Fruit fly (Drosophila melanogaster) whole organism, embryonic: Measurements from ENCODE around the gene spn-B.

ENCODE experiments used
- CG10543 ChIP-seq: fragments of 200-800 bp; sonication (Bioruptor generic); optimal IDR thresholded peaks from 3 replicates; lab custom pipeline; 2017; ENCODE audit warnings: missing biosample characterization, mild to moderate bottlenecking, missing genetic modification characterization, moderate library complexity
- CG11093 ChIP-seq: fragments of 200-800 bp; sonication (Bioruptor generic); IDR thresholded peaks from 3 replicates; pipeline ENCODE4 v1.3.6; 2022; ENCODE audit warnings: missing biosample characterization, missing genetic modification characterization
- CG12659 ChIP-seq: fragments of 200-800 bp; sonication (Bioruptor generic); optimal IDR thresholded peaks from 3 replicates; lab custom pipeline; 2017; ENCODE audit warnings: mild to moderate bottlenecking, missing biosample characterization, missing genetic modification reagents, missing genetic modification characterization
- CG12942 ChIP-seq: fragments of 200-800 bp; sonication (Bioruptor generic); optimal IDR thresholded peaks from 3 replicates; lab custom pipeline; 2016; ENCODE audit warnings: missing biosample characterization, missing genetic modification characterization
- CG15011 ChIP-seq: fragments of 200-800 bp; sonication (Bioruptor generic); optimal IDR thresholded peaks from 3 replicates; lab custom pipeline; 2018; ENCODE audit warnings: missing biosample characterization, mild to moderate bottlenecking, missing genetic modification characterization
- CG17359 ChIP-seq: fragments of 200-800 bp; sonication (Bioruptor generic); optimal IDR thresholded peaks from 3 replicates; lab custom pipeline; 2018; ENCODE audit warnings: missing biosample characterization, mild to moderate bottlenecking, missing genetic modification characterization, moderate library complexity
- CG17385 ChIP-seq: fragments of 200-800 bp; sonication (Bioruptor generic); optimal IDR thresholded peaks from 3 replicates; lab custom pipeline; 2018; ENCODE audit warnings: missing biosample characterization, mild to moderate bottlenecking, missing genetic modification characterization
- CG2120 ChIP-seq: fragments of 200-800 bp; sonication (Bioruptor generic); optimal IDR thresholded peaks from 3 replicates; lab custom pipeline; 2016; ENCODE audit warnings: missing biosample characterization, missing genetic modification characterization
- CG2202 ChIP-seq: fragments of 200-800 bp; sonication (Bioruptor generic); optimal IDR thresholded peaks from 2 replicates; lab custom pipeline; 2018; ENCODE audit warnings: missing biosample characterization, mild to moderate bottlenecking, missing genetic modification characterization
- CG32772 ChIP-seq: fragments of 200-800 bp; sonication (Bioruptor generic); IDR thresholded peaks from 2 replicates; pipeline ENCODE4 v1.3.6; 2022; ENCODE audit warnings: missing biosample characterization, missing genetic modification characterization
- CG3281 ChIP-seq: fragments of 200-800 bp; sonication (Bioruptor generic); optimal IDR thresholded peaks from 3 replicates; lab custom pipeline; 2017; ENCODE audit warnings: missing biosample characterization, mild to moderate bottlenecking, missing genetic modification characterization
- CG3847 ChIP-seq: fragments of 200-800 bp; sonication (Bioruptor generic); IDR thresholded peaks from 2 replicates; pipeline ENCODE4 v1.3.6; 2022; ENCODE audit warnings: missing biosample characterization, missing genetic modification characterization
- CG5180 ChIP-seq: fragments of 200-800 bp; sonication (Bioruptor generic); optimal IDR thresholded peaks from 3 replicates; lab custom pipeline; 2017; ENCODE audit warnings: missing biosample characterization, missing genetic modification characterization, mild to moderate bottlenecking, moderate library complexity, missing genetic modification reagents
- CG6683 ChIP-seq: fragments of 200-800 bp; sonication (Bioruptor generic); optimal IDR thresholded peaks from 2 replicates; lab custom pipeline; 2017; ENCODE audit warnings: missing biosample characterization, mild to moderate bottlenecking, missing genetic modification characterization, missing genetic modification reagents
- CG7556 ChIP-seq: fragments of 200-800 bp; sonication (Bioruptor generic); optimal IDR thresholded peaks from 2 replicates; lab custom pipeline; 2017; ENCODE audit warnings: missing biosample characterization, mild to moderate bottlenecking, missing genetic modification characterization
- CG7963 ChIP-seq: fragments of 200-800 bp; sonication (Bioruptor generic); IDR thresholded peaks from 3 replicates; pipeline ENCODE4 v1.3.6; 2022; ENCODE audit warnings: missing biosample characterization, missing genetic modification characterization; ENCODE audit not compliant: partially characterized antibody
- CG8089 ChIP-seq: fragments of 200-800 bp; sonication (Bioruptor generic); optimal IDR thresholded peaks from 3 replicates; lab custom pipeline; 2016; ENCODE audit warnings: missing biosample characterization, missing genetic modification characterization
- CG8359 ChIP-seq: fragments of 200-800 bp; sonication (Bioruptor generic); optimal IDR thresholded peaks from 2 replicates; lab custom pipeline; 2017; ENCODE audit warnings: missing biosample characterization, mild to moderate bottlenecking, missing genetic modification characterization, borderline replicate concordance
- CG9215 ChIP-seq: fragments of 200-800 bp; sonication (Bioruptor generic); IDR thresholded peaks from 2 replicates; pipeline ENCODE4 v1.3.6; 2022; ENCODE audit warnings: missing biosample characterization, missing genetic modification characterization
- Camta ChIP-seq: fragments of 200-800 bp; sonication (Bioruptor generic); optimal IDR thresholded peaks from 2 replicates; lab custom pipeline; 2016; ENCODE audit warnings: missing biosample characterization, missing genetic modification characterization
- Chrac-16 ChIP-seq: fragments of 200-800 bp; sonication (Bioruptor generic); optimal IDR thresholded peaks from 3 replicates; lab custom pipeline; 2016; ENCODE audit warnings: missing biosample characterization, missing genetic modification characterization
- CoRest ChIP-seq: fragments of 200-800 bp; sonication (Bioruptor generic); optimal IDR thresholded peaks from 3 replicates; lab custom pipeline; 2018; ENCODE audit warnings: missing biosample characterization, mild to moderate bottlenecking, missing genetic modification characterization, moderate library complexity
- ERR ChIP-seq: fragments of 200-800 bp; sonication (Bioruptor generic); optimal IDR thresholded peaks from 2 replicates; lab custom pipeline; 2016; ENCODE audit warnings: missing biosample characterization, missing genetic modification characterization
- Hand ChIP-seq: fragments of 200-800 bp; sonication (Bioruptor generic); optimal IDR thresholded peaks from 2 replicates; lab custom pipeline; 2017; ENCODE audit warnings: mild to moderate bottlenecking, missing biosample characterization, missing genetic modification reagents, missing genetic modification characterization
- HmgD ChIP-seq: fragments of 200-800 bp; sonication (Bioruptor generic); optimal IDR thresholded peaks from 3 replicates; lab custom pipeline; 2016; ENCODE audit warnings: missing biosample characterization, missing genetic modification characterization
- Lhr ChIP-seq: fragments of 200-800 bp; sonication (Bioruptor generic); optimal IDR thresholded peaks from 3 replicates; lab custom pipeline; 2017; ENCODE audit warnings: mild to moderate bottlenecking, missing biosample characterization, missing genetic modification reagents, missing genetic modification characterization
- Lim3 ChIP-seq: fragments of 200-800 bp; sonication (Bioruptor generic); IDR thresholded peaks from 2 replicates; pipeline ENCODE4 v1.3.6; 2022; ENCODE audit warnings: missing biosample characterization, missing genetic modification characterization
- Max ChIP-seq: fragments of 200-800 bp; sonication (Bioruptor generic); optimal IDR thresholded peaks from 2 replicates; lab custom pipeline; 2016; ENCODE audit warnings: missing biosample characterization, mild to moderate bottlenecking, missing genetic modification characterization
- NC2α ChIP-seq: fragments of 200-800 bp; sonication (Bioruptor generic); optimal IDR thresholded peaks from 2 replicates; lab custom pipeline; 2016; ENCODE audit warnings: missing biosample characterization, missing genetic modification characterization
- Nf-YC ChIP-seq: fragments of 200-800 bp; optimal IDR thresholded peaks from 3 replicates; lab custom pipeline; 2019; ENCODE audit warnings: missing biosample characterization, mild to moderate bottlenecking, missing genetic modification characterization, moderate library complexity
- Oli ChIP-seq: fragments of 200-800 bp; sonication (Bioruptor generic); optimal IDR thresholded peaks from 2 replicates; lab custom pipeline; 2018; ENCODE audit warnings: missing biosample characterization, mild to moderate bottlenecking, missing genetic modification characterization, moderate library complexity
- PHDP ChIP-seq: fragments of 200-800 bp; sonication (Bioruptor generic); optimal IDR thresholded peaks from 3 replicates; lab custom pipeline; 2018; ENCODE audit warnings: missing biosample characterization, mild to moderate bottlenecking, missing genetic modification characterization, moderate library complexity
- Poxn ChIP-seq: fragments of 200-800 bp; sonication (Bioruptor generic); IDR thresholded peaks from 2 replicates; pipeline ENCODE4 v1.3.6; 2022; ENCODE audit warnings: missing biosample characterization, missing genetic modification characterization
- Ptx1 ChIP-seq: fragments of 200-800 bp; sonication (Bioruptor generic); IDR thresholded peaks from 2 replicates; pipeline ENCODE4 v1.3.6; 2022; ENCODE audit warnings: missing biosample characterization, missing genetic modification characterization
- br ChIP-seq: fragments of >200 bp; optimal IDR thresholded peaks from 2 replicates; lab custom pipeline; 2017
- corto ChIP-seq: fragments of 200-800 bp; sonication (Bioruptor generic); optimal IDR thresholded peaks from 2 replicates; lab custom pipeline; 2016; ENCODE audit warnings: missing biosample characterization, mild to moderate bottlenecking, missing genetic modification characterization, moderate library complexity
- dimm ChIP-seq: fragments of 200-800 bp; sonication (Bioruptor generic); IDR thresholded peaks from 2 replicates; pipeline ENCODE4 v1.3.6; 2022; ENCODE audit warnings: missing biosample characterization, missing genetic modification characterization
- en ChIP-seq: fragments of 200-800 bp; sonication (Bioruptor generic); optimal IDR thresholded peaks from 2 replicates; lab custom pipeline; 2016; ENCODE audit warnings: missing biosample characterization, missing genetic modification characterization
- gcm2 ChIP-seq: fragments of 200-800 bp; sonication (Bioruptor generic); optimal IDR thresholded peaks from 2 replicates; lab custom pipeline; 2016; ENCODE audit warnings: missing biosample characterization, missing genetic modification characterization
- gem ChIP-seq: fragments of 200-800 bp; sonication (Bioruptor generic); optimal IDR thresholded peaks from 2 replicates; lab custom pipeline; 2019; ENCODE audit warnings: missing biosample characterization, mild to moderate bottlenecking, missing genetic modification characterization, moderate library complexity
- grau ChIP-seq: fragments of 200-800 bp; optimal IDR thresholded peaks from 3 replicates; lab custom pipeline; 2019; ENCODE audit warnings: missing biosample characterization, mild to moderate bottlenecking, missing genetic modification characterization, moderate library complexity
- grn ChIP-seq: fragments of 200-800 bp; sonication (Bioruptor generic); optimal IDR thresholded peaks from 3 replicates; lab custom pipeline; 2017; ENCODE audit warnings: missing biosample characterization, missing genetic modification characterization
- jing ChIP-seq: fragments of 200-800 bp; sonication (Bioruptor generic); optimal IDR thresholded peaks from 2 replicates; lab custom pipeline; 2018; ENCODE audit warnings: missing biosample characterization, mild to moderate bottlenecking, missing genetic modification characterization
- nom ChIP-seq: fragments of 200-800 bp; sonication (Bioruptor generic); optimal IDR thresholded peaks from 2 replicates; lab custom pipeline; 2017; ENCODE audit warnings: missing biosample characterization, missing genetic modification characterization, mild to moderate bottlenecking, moderate library complexity, missing genetic modification reagents
- pfk ChIP-seq: fragments of 200-800 bp; sonication (Bioruptor generic); optimal IDR thresholded peaks from 2 replicates; lab custom pipeline; 2018; ENCODE audit warnings: missing biosample characterization, mild to moderate bottlenecking, missing genetic modification characterization, moderate library complexity
- pho ChIP-seq: fragments of 200-800 bp; sonication (Bioruptor generic); optimal IDR thresholded peaks from 2 replicates; lab custom pipeline; 2016; ENCODE audit warnings: missing biosample characterization, missing genetic modification characterization
- phol ChIP-seq: fragments of 200-800 bp; sonication (Bioruptor generic); optimal IDR thresholded peaks from 3 replicates; lab custom pipeline; 2018; ENCODE audit warnings: missing biosample characterization, mild to moderate bottlenecking, missing genetic modification characterization, moderate library complexity
- sc ChIP-seq, 3 experiments: fragments of >200 bp in 2 of 3; fragments of 200-800 bp in 1 of 3; sonication (Bioruptor generic) in 1 of 3; optimal IDR thresholded peaks; 2 replicates in 2 of 3; 3 replicates in 1 of 3; lab custom pipeline; 2017; ENCODE audit warnings: mild to moderate bottlenecking in 1 of 3, missing biosample characterization in 1 of 3, missing genetic modification characterization in 1 of 3, missing genetic modification reagents in 1 of 3
- sima ChIP-seq: fragments of 200-800 bp; sonication (Bioruptor generic); optimal IDR thresholded peaks from 2 replicates; lab custom pipeline; 2016; ENCODE audit warnings: missing biosample characterization, missing genetic modification characterization
- stc ChIP-seq: fragments of 200-800 bp; sonication (Bioruptor generic); IDR thresholded peaks from 2 replicates; pipeline ENCODE4 v1.3.6; 2022; ENCODE audit warnings: missing biosample characterization, missing genetic modification characterization
- unc-4 ChIP-seq: fragments of 200-800 bp; sonication (Bioruptor generic); IDR thresholded peaks from 2 replicates; pipeline ENCODE4 v1.3.6; 2022; ENCODE audit warnings: missing biosample characterization, missing genetic modification characterization; ENCODE audit not compliant: partially characterized antibody

The spn-B gene

dm6 chr3R:14348480-14348879, 20.6 kb downstream of the spn-B start (continued):
- no peak for TF ChIP-seq Max
- TF ChIP-seq CoRest = no peak
- TF ChIP-seq jing (GFP tag; lab: Kevin White, UChicago) = no peak
- TF ChIP-seq CG15011 (GFP tag; lab: Kevin White, UChicago) = no peak
- TF ChIP-seq Nf-YC = no peak
- peak; percentile 9 for TF ChIP-seq phol (tag; lab: Kevin White, UChicago)
- TF ChIP-seq Poxn (GFP tag; lab: Robert Waterston, UW) = no peak
- no peak for TF ChIP-seq grn
- TF ChIP-seq HmgD (GFP tag; lab: Kevin White, UChicago) = no peak
- TF ChIP-seq CG32772 = no peak
- TF ChIP-seq CG12659 (GFP tag; lab: Kevin White, UChicago) = peak; percentile 4
- TF ChIP-seq CG17385 (GFP tag; lab: Kevin White, UChicago) = no peak
- no peak for TF ChIP-seq Ptx1 (GFP tag; lab: Robert Waterston, UW)
- TF ChIP-seq CG7556 (GFP tag; lab: Kevin White, UChicago) = peak; percentile 57
- TF ChIP-seq gem (tag; lab: Kevin White, UChicago) = peak; percentile 51
- TF ChIP-seq CG8089 (GFP tag; lab: Kevin White, UChicago) = no peak
- TF ChIP-seq br (lab: Kevin White, UChicago) = no peak
- no peak for TF ChIP-seq sc (optimal IDR thresholded peaks at IDR 0.05; lab: Kevin White, UChicago)
- no peak for TF ChIP-seq sc (GFP tag; optimal IDR thresholded peaks at IDR 0.05; lab: Kevin White, UChicago)
- TF ChIP-seq CG7963 (GFP tag; lab: Robert Waterston, UW) = no peak
- TF ChIP-seq CG6683 (GFP tag; lab: Kevin White, UChicago) = no peak
- TF ChIP-seq grau = peak; percentile 41
- TF ChIP-seq Lim3 (GFP tag; lab: Robert Waterston, UW) = no peak
- no peak for TF ChIP-seq Lhr (GFP tag; lab: Kevin White, UChicago)
- TF ChIP-seq dimm (GFP tag; lab: Robert Waterston, UW) = no peak
- no peak for TF ChIP-seq nom (GFP tag; lab: Kevin White, UChicago)
- peak; percentile 13 for TF ChIP-seq CG2120
- TF ChIP-seq CG3281 (GFP tag; lab: Kevin White, UChicago) = peak; percentile 10
- TF ChIP-seq CG5180 (GFP tag; lab: Kevin White, UChicago) = no peak
- no peak for TF ChIP-seq unc-4 (GFP tag; lab: Robert Waterston, UW)
- no peak for TF ChIP-seq CG3847 (GFP tag; lab: Robert Waterston, UW)
- TF ChIP-seq pfk (GFP tag; lab: Kevin White, UChicago) = no peak
- TF ChIP-seq corto (GFP tag; lab: Kevin White, UChicago) = no peak
- TF ChIP-seq pho = no peak
- TF ChIP-seq Oli = no peak
- TF ChIP-seq CG9215 = no peak
- TF ChIP-seq Chrac-16 (GFP tag; lab: Kevin White, UChicago) = no peak
- TF ChIP-seq CG2202 = no peak
- TF ChIP-seq CG11093 (GFP tag; lab: Robert Waterston, UW) = no peak
- TF ChIP-seq Camta = no peak
- no peak for TF ChIP-seq CG8359 (GFP tag; lab: Kevin White, UChicago)
- TF ChIP-seq ERR (GFP tag; lab: Kevin White, UChicago) = no peak
- TF ChIP-seq en (GFP tag; lab: Kevin White, UChicago) = no peak
- TF ChIP-seq CG12942 (GFP tag; lab: Kevin White, UChicago) = no peak
- no peak for TF ChIP-seq NC2α (GFP tag; lab: Kevin White, UChicago)
- TF ChIP-seq PHDP = peak; percentile 12
- TF ChIP-seq CG10543 (GFP tag; lab: Kevin White, UChicago) = no peak
- no peak for TF ChIP-seq Hand (GFP tag; lab: Kevin White, UChicago)
- TF ChIP-seq gcm2 (GFP tag; lab: Kevin White, UChicago) = no peak
- TF ChIP-seq CG17359 (tag; lab: Kevin White, UChicago) = peak; percentile 7
- no peak for TF ChIP-seq stc (GFP tag; lab: Robert Waterston, UW)
- no peak for TF ChIP-seq sima (GFP tag; lab: Kevin White, UChicago)
